Worm (Caenorhabditis elegans) whole organism, mixed stage, embryonic: Measurements from ENCODE around the gene T22C8.1.

ENCODE experiments used
- M03D4.4 ChIP-seq: sonication (generic microtip); optimal IDR thresholded peaks from 2 replicates; lab custom pipeline; 2017; ENCODE audit warnings: mild to moderate bottlenecking, missing genetic modification characterization, missing compliant biosample characterization
- bed-3 ChIP-seq: fragments of 200-800 bp; sonication (Bioruptor generic); optimal IDR thresholded peaks from 3 replicates; lab custom pipeline; 2018; ENCODE audit warnings: mild to moderate bottlenecking, missing genetic modification characterization, moderate library complexity, missing compliant biosample characterization
- ceh-39 ChIP-seq: fragments of 150-350 bp; optimal IDR thresholded peaks from 2 replicates; lab custom pipeline; 2014; ENCODE audit warnings: missing biosample characterization, missing genetic modification characterization
- ceh-43 ChIP-seq: fragments of 200-800 bp; sonication (Bioruptor generic); optimal IDR thresholded peaks from 2 replicates; lab custom pipeline; 2018; ENCODE audit warnings: mild to moderate bottlenecking, missing genetic modification characterization, moderate library complexity, missing compliant biosample characterization
- ceh-83 ChIP-seq: fragments of 200-800 bp; sonication (Bioruptor generic); optimal IDR thresholded peaks from 2 replicates; lab custom pipeline; 2018; ENCODE audit warnings: mild to moderate bottlenecking, missing genetic modification characterization, missing compliant biosample characterization
- ces-1 ChIP-seq: fragments of 150-350 bp; optimal IDR thresholded peaks from 2 replicates; lab custom pipeline; 2014; ENCODE audit warnings: missing biosample characterization, missing genetic modification reagents, missing genetic modification characterization
- cnd-1 ChIP-seq: fragments of 200-800 bp; sonication (Bioruptor generic); optimal IDR thresholded peaks from 2 replicates; lab custom pipeline; 2018; ENCODE audit warnings: mild to moderate bottlenecking, missing genetic modification characterization, missing compliant biosample characterization
- drap-1 ChIP-seq: fragments of 200-800 bp; sonication (Bioruptor generic); optimal IDR thresholded peaks from 3 replicates; lab custom pipeline; 2018; ENCODE audit warnings: mild to moderate bottlenecking, missing genetic modification characterization, missing compliant biosample characterization
- elt-1 ChIP-seq: sonication (generic microtip); optimal IDR thresholded peaks from 2 replicates; lab custom pipeline; 2017; ENCODE audit warnings: missing genetic modification characterization, mild to moderate bottlenecking, missing compliant biosample characterization, antibody characterized with exemption, moderate library complexity, borderline replicate concordance; ENCODE audit not compliant: insufficient read depth
- elt-3 ChIP-seq: fragments of 150-350 bp; optimal IDR thresholded peaks from 2 replicates; lab custom pipeline; 2014; ENCODE audit warnings: missing biosample characterization, missing genetic modification characterization
- flh-1 ChIP-seq: fragments of 200-800 bp; sonication (Bioruptor generic); optimal IDR thresholded peaks from 2 replicates; lab custom pipeline; 2018; ENCODE audit warnings: mild to moderate bottlenecking, missing genetic modification characterization, moderate library complexity, missing compliant biosample characterization
- ham-2 ChIP-seq: fragments of 200-800 bp; sonication (Bioruptor generic); optimal IDR thresholded peaks from 2 replicates; lab custom pipeline; 2018; ENCODE audit warnings: mild to moderate bottlenecking, missing genetic modification characterization, missing compliant biosample characterization
- hlh-1 ChIP-seq: fragments of 150-350 bp; optimal IDR thresholded peaks from 2 replicates; lab custom pipeline; 2014; ENCODE audit warnings: missing biosample characterization, missing genetic modification reagents, missing genetic modification characterization
- lin-13 ChIP-seq: fragments of 150-350 bp; optimal IDR thresholded peaks from 2 replicates; lab custom pipeline; 2014; ENCODE audit warnings: missing biosample characterization, missing genetic modification characterization
- lin-32 ChIP-seq: fragments of 200-800 bp; sonication (Bioruptor generic); optimal IDR thresholded peaks from 2 replicates; lab custom pipeline; 2018; ENCODE audit warnings: mild to moderate bottlenecking, missing genetic modification characterization, missing compliant biosample characterization
- mab-5 ChIP-seq: fragments of 150-350 bp; optimal IDR thresholded peaks from 2 replicates; lab custom pipeline; 2014; ENCODE audit warnings: missing biosample characterization, missing genetic modification characterization
- mep-1 ChIP-seq: fragments of 150-350 bp; optimal IDR thresholded peaks from 2 replicates; lab custom pipeline; 2017; ENCODE audit warnings: missing biosample characterization, missing genetic modification reagents, missing genetic modification characterization, inconsistent platforms
- mls-2 ChIP-seq: sonication (generic microtip); optimal IDR thresholded peaks from 2 replicates; lab custom pipeline; 2016; ENCODE audit warnings: mild to moderate bottlenecking, missing genetic modification characterization, moderate library complexity, missing compliant biosample characterization
- nhr-12 ChIP-seq: fragments of 150-350 bp; optimal IDR thresholded peaks from 2 replicates; lab custom pipeline; 2014; ENCODE audit warnings: missing biosample characterization, missing genetic modification characterization
- nhr-2 ChIP-seq: fragments of 150-350 bp; optimal IDR thresholded peaks from 2 replicates; lab custom pipeline; 2014; ENCODE audit warnings: missing biosample characterization, missing genetic modification characterization
- nhr-237 ChIP-seq: fragments of 150-350 bp; optimal IDR thresholded peaks from 2 replicates; lab custom pipeline; 2014; ENCODE audit warnings: missing biosample characterization, missing genetic modification characterization
- nhr-28 ChIP-seq: fragments of 150-350 bp; optimal IDR thresholded peaks from 2 replicates; lab custom pipeline; 2014; ENCODE audit warnings: missing biosample characterization, missing genetic modification characterization
- nhr-76 ChIP-seq: sonication (generic microtip); optimal IDR thresholded peaks from 2 replicates; lab custom pipeline; 2017; ENCODE audit warnings: missing biosample characterization, missing genetic modification characterization
- pha-4 ChIP-seq: fragments of 150-350 bp; optimal IDR thresholded peaks from 2 replicates; lab custom pipeline; 2018; ENCODE audit warnings: missing biosample characterization, missing genetic modification reagents, missing genetic modification characterization
- sem-2 ChIP-seq: fragments of 200-800 bp; sonication (Bioruptor generic); optimal IDR thresholded peaks from 2 replicates; lab custom pipeline; 2018; ENCODE audit warnings: mild to moderate bottlenecking, missing genetic modification characterization, missing compliant biosample characterization
- sptf-1 ChIP-seq: sonication (generic microtip); optimal IDR thresholded peaks from 2 replicates; lab custom pipeline; 2017; ENCODE audit warnings: mild to moderate bottlenecking, missing genetic modification characterization, moderate library complexity, missing compliant biosample characterization
- unc-120 ChIP-seq: sonication (generic microtip); optimal IDR thresholded peaks from 2 replicates; lab custom pipeline; 2017; ENCODE audit warnings: missing genetic modification characterization, missing compliant biosample characterization; ENCODE audit not compliant: poor library complexity, severe bottlenecking
- unc-39 ChIP-seq: fragments of 150-350 bp; optimal IDR thresholded peaks from 2 replicates; lab custom pipeline; 2014; ENCODE audit warnings: missing biosample characterization, missing genetic modification characterization
- unc-62 ChIP-seq: fragments of 150-350 bp; optimal IDR thresholded peaks from 2 replicates; lab custom pipeline; 2014; ENCODE audit warnings: missing biosample characterization, missing genetic modification reagents, missing genetic modification characterization
- zip-8 ChIP-seq: fragments of 150-350 bp; optimal IDR thresholded peaks from 2 replicates; lab custom pipeline; 2014; ENCODE audit warnings: missing biosample characterization, missing genetic modification characterization
- ztf-11 ChIP-seq: fragments of 150-350 bp; optimal IDR thresholded peaks from 2 replicates; lab custom pipeline; 2014; ENCODE audit warnings: missing biosample characterization, missing genetic modification characterization

T22C8.1 gene

ce11 chrII:8607662-8608061 lies 4.9 kb upstream of the T22C8.1 start, which contains the start of gene F28C6.10:
Gene F28C6.10 (plus strand): TSS chrII:8607962.
- TF ChIP-seq zip-8 (tag; lab: Kevin White, UChicago) (no peak), cnd-1 (tag; lab: Kevin White, UChicago) (no peak)

DNA sequence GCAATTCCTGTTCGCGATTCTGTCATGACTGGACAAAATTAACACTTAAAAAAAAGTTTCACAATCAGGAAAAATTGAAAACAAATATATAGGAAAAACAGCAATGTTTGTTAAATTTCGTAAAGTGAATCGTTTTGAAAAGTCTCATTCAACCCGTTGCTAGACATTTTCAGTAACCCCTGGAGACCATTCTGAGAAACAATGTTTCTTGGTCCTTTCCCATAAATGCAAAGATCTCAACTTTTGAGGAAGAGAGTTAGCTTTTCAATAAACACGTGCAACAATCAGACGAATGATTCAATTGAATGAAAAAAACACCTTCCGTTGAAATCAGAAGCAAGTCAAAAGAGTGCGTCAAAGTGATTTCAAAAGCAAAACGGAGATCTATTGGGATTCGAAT lies 2.5 kb upstream of the T22C8.1 start, which contains the start of gene F28C6.9:
Gene F28C6.9, minus strand, starts transcription at position 101 of the 400 bp plus-strand sequence.
- no peak for TF ChIP-seq sptf-1 (tag; lab: Kevin White, UChicago)
- TF ChIP-seq mab-5 (tag; lab: Kevin White, UChicago), result no peak
- no peak for TF ChIP-seq pha-4 (tag; lab: Kevin White, UChicago)
- TF ChIP-seq ztf-11 (tag; lab: Kevin White, UChicago), result no peak
- TF ChIP-seq nhr-12 (tag; lab: Kevin White, UChicago), result no peak
- TF ChIP-seq ceh-39 (tag; lab: Kevin White, UChicago), result no peak
- TF ChIP-seq elt-3, result no peak
- no peak for TF ChIP-seq nhr-237 (tag; lab: Kevin White, UChicago)
- TF ChIP-seq cnd-1 (tag; lab: Kevin White, UChicago), result no peak
- TF ChIP-seq ceh-83, result no peak
- no peak for TF ChIP-seq bed-3 (GFP tag; lab: Kevin White, UChicago)
- no peak for TF ChIP-seq unc-62 (GFP tag; lab: Kevin White, UChicago)
- TF ChIP-seq ham-2 (GFP tag; lab: Kevin White, UChicago), result no peak
- TF ChIP-seq lin-32 (GFP tag; lab: Kevin White, UChicago), result no peak
- no peak for TF ChIP-seq M03D4.4 (tag; lab: Kevin White, UChicago)
- TF ChIP-seq nhr-28 (tag; lab: Kevin White, UChicago), result no peak
- TF ChIP-seq ces-1 (GFP tag; lab: Kevin White, UChicago), result no peak

- no peak for TF ChIP-seq drap-1
- TF ChIP-seq flh-1 (GFP tag; lab: Kevin White, UChicago), result no peak
- no peak for TF ChIP-seq mep-1 (tag; lab: Kevin White, UChicago)
- TF ChIP-seq ceh-83, result no peak
- no peak for TF ChIP-seq pha-4 (tag; lab: Kevin White, UChicago)
- TF ChIP-seq bed-3 (GFP tag; lab: Kevin White, UChicago), result no peak
- no peak for TF ChIP-seq cnd-1 (tag; lab: Kevin White, UChicago)
- no peak for TF ChIP-seq ham-2 (GFP tag; lab: Kevin White, UChicago)
- no peak for TF ChIP-seq ces-1 (GFP tag; lab: Kevin White, UChicago)
- no peak for TF ChIP-seq lin-32 (GFP tag; lab: Kevin White, UChicago)
- TF ChIP-seq zip-8 (tag; lab: Kevin White, UChicago), result no peak
- no peak for TF ChIP-seq sptf-1 (tag; lab: Kevin White, UChicago)
- no peak for TF ChIP-seq elt-1 (tag; lab: Kevin White, UChicago)
- no peak for TF ChIP-seq unc-39 (tag; lab: Kevin White, UChicago)
Measured at ce11 chrII:8610585-8610984, 2.0 kb upstream of the T22C8.1 start.

- no peak for TF ChIP-seq mls-2 (tag; lab: Kevin White, UChicago)
- TF ChIP-seq ces-1 (GFP tag; lab: Kevin White, UChicago), result peak; percentile 65
Measured at ce11 chrII:8611330-8611729, 1.2 kb upstream of the T22C8.1 start.

- TF ChIP-seq unc-39 (tag; lab: Kevin White, UChicago) (no peak), nhr-2 (tag; lab: Kevin White, UChicago) (no peak), nhr-28 (tag; lab: Kevin White, UChicago) (no peak), elt-1 (tag; lab: Kevin White, UChicago) (no peak)
Measured at ce11 chrII:8616155-8616554, 3.6 kb downstream of the T22C8.1 start.

DNA sequence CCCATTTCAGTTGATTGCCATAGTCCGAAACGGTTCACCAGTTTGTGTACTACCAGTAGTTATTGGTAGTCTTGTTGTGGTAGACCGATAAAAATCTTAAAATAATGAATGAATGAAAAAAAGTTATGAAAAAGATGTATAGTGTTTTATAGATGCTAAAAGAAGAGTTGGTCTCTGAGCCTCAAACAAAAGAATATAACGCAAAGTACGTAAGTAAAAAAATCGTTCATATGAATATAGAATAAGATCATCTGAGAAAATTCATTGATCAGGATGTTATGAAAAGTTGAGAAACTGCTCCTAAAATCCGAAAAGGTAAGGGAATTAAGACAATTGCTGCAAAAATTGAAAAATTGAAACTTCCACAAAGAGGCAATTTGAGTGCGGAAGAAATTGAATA lies 4.9 kb downstream of the T22C8.1 start, which contains the start of gene chhy-1:
Gene chhy-1, minus strand, starts transcription at position 101 of the 400 bp plus-strand sequence.
- TF ChIP-seq sem-2 (GFP tag; lab: Kevin White, UChicago), result no peak
- TF ChIP-seq sptf-1 (tag; lab: Kevin White, UChicago), result no peak
- TF ChIP-seq nhr-28 (tag; lab: Kevin White, UChicago), result no peak
- no peak for TF ChIP-seq nhr-76 (tag; lab: Kevin White, UChicago)
- TF ChIP-seq mls-2 (tag; lab: Kevin White, UChicago), result no peak
- no peak for TF ChIP-seq unc-62 (GFP tag; lab: Kevin White, UChicago)
- no peak for TF ChIP-seq unc-120 (tag; lab: Kevin White, UChicago)
- TF ChIP-seq ceh-43 (GFP tag; lab: Kevin White, UChicago), result no peak
- TF ChIP-seq elt-3, result no peak
- no peak for TF ChIP-seq hlh-1 (tag; lab: Kevin White, UChicago)
- TF ChIP-seq lin-13 (tag; lab: Kevin White, UChicago), result no peak
- no peak for TF ChIP-seq unc-39 (tag; lab: Kevin White, UChicago)
- no peak for TF ChIP-seq zip-8 (tag; lab: Kevin White, UChicago)
